Fruit fly (Drosophila melanogaster) whole organism: ENCODE measurements around the gene Polr3I.

Experiments used
- CG8478 ChIP-seq: fragments of >200 bp; optimal IDR thresholded peaks from 2 replicates; lab custom pipeline; 2018; ENCODE audit warnings: inconsistent platforms
- EcR ChIP-seq, 2 experiments: fragments of >200 bp; optimal IDR thresholded peaks; 2 replicates each; lab custom pipeline; 2017; ENCODE audit warnings: missing biosample characterization in 2 of 2, missing genetic modification characterization in 2 of 2, missing genetic modification reagents in 2 of 2
- pan ChIP-seq: fragments of >200 bp; optimal IDR thresholded peaks from 2 replicates; lab custom pipeline; 2017
- psq ChIP-seq: fragments of >200 bp; optimal IDR thresholded peaks from 2 replicates; lab custom pipeline; 2017
- usp ChIP-seq: fragments of >200 bp; optimal IDR thresholded peaks from 2 replicates; lab custom pipeline; 2017; ENCODE audit warnings: missing biosample characterization, missing genetic modification characterization, mixed read lengths

- TF ChIP-seq pan (lab: Kevin White, UChicago), result no peak
- no peak for TF ChIP-seq usp (GFP tag; lab: Kevin White, UChicago)
- no peak for TF ChIP-seq CG8478
- TF ChIP-seq EcR (GFP tag; optimal IDR thresholded peaks at IDR 0.05; lab: Kevin White, UChicago), result no peak
- TF ChIP-seq psq (lab: Kevin White, UChicago), result no peak
These were observed 39.1 kb downstream of the Polr3I start for dm6 chrX:16923503-16923902.
